Worm (Caenorhabditis elegans) whole organism, L4 larva: Measurements from ENCODE around the gene eif-3.F.

Source experiments
- ceh-32 ChIP-seq: sonication (generic microtip); optimal IDR thresholded peaks from 2 replicates; lab custom pipeline; 2016; ENCODE audit warnings: mild to moderate bottlenecking, missing genetic modification characterization, missing compliant biosample characterization; ENCODE audit not compliant: poor library complexity
- mxl-2 ChIP-seq: fragments of 200-800 bp; sonication (Bioruptor generic); conservative IDR thresholded peaks from 2 replicates; pipeline ENCODE4 v1.3.6; 2022; ENCODE audit warnings: missing genetic modification reagents, missing genetic modification characterization, missing compliant biosample characterization
- unc-62 ChIP-seq, 3 experiments: fragments of 150-350 bp in 1 of 3; sonication (generic microtip); optimal IDR thresholded peaks in 2 of 3; peaks in 1 of 3; 1 replicate in 1 of 3; 2 replicates in 2 of 3; lab custom pipeline; 2014 to 2017; ENCODE audit warnings: missing biosample characterization in 3 of 3, missing genetic modification characterization in 3 of 3, missing genetic modification reagents in 3 of 3, missing genotype in 1 of 3

eif-3.F gene

ce11 chrII:9379796-9380195, 48.4 kb downstream of the eif-3.F start, which contains the start of gene srh-48 (continued):
- no peak for TF ChIP-seq mxl-2 (GFP tag; lab: Robert Waterston, UW)
- TF ChIP-seq unc-62 (GFP tag; optimal IDR thresholded peaks at IDR 0.05 in 1 of 2; lab: Kevin White, UChicago), result no peak
- TF ChIP-seq unc-62 (tag; optimal IDR thresholded peaks at IDR 0.05; lab: Kevin White, UChicago), result no peak
- no peak for TF ChIP-seq ceh-32
